Worm (Caenorhabditis elegans): ENCODE results near the gene ZC239.16.

Gene ZC239.16

DNA sequence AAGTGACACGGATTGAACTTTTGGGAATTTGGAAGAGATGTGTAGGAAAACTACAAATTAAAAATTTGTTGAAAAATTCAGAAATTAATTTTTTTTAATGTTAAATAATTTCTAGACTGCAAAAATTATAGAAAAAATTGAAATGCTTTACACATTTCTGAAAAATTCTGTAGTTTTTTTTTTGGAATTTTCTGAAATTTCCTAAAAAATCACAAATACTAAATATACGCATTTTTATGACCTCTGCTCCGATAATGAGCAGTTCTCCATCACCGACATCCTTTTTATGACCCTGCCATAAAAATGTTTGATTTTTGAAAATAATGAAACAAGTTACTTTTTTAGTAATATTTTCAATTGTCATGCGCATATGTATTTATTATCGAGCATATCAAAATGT is 19.6 kb upstream of the ZC239.16 start (continued):
- TF ChIP-seq tag-97 (GFP tag; IDR thresholded peaks at IDR 0.05) (no peak), ama-1 (optimal IDR thresholded peaks at IDR 0.05) (no peak), vab-7 (GFP tag; IDR thresholded peaks at IDR 0.05) (no peak), Y48G9A.11 (GFP tag; IDR thresholded peaks at IDR 0.05) (no peak), ZK337.2 (GFP tag; IDR thresholded peaks at IDR 0.05) (no peak), lim-7 (GFP tag; IDR thresholded peaks at IDR 0.05) (no peak), mep-1 (tag; optimal IDR thresholded peaks at IDR 0.05) (no peak), dve-1 (tag; optimal IDR thresholded peaks at IDR 0.05; ENCODE audit: insufficient read depth) (peak; percentile 75), pha-4 (GFP tag; IDR thresholded peaks at IDR 0.05) (peak; percentile 29; the same call in 1 of the 2 replicates), pha-4 (tag; optimal IDR thresholded peaks at IDR 0.05) (no peak), madf-9 (GFP tag; conservative IDR thresholded peaks at IDR 0.05) (no peak), unc-130 (GFP tag; optimal IDR thresholded peaks at IDR 0.05) (no peak), arid-1 (GFP tag; conservative IDR thresholded peaks at IDR 0.05) (no peak), F26F4.8 (GFP tag; conservative IDR thresholded peaks at IDR 0.05) (no peak), zfp-3 (GFP tag; conservative IDR thresholded peaks at IDR 0.05) (peak; percentile 62; the same call in 1 of the 2 replicates), nhr-76 (tag; optimal IDR thresholded peaks at IDR 0.05) (no peak), spr-1 (tag; optimal IDR thresholded peaks at IDR 0.05) (no peak), set-16 (GFP tag; IDR thresholded peaks at IDR 0.05) (no peak), lsy-2 (tag; optimal IDR thresholded peaks at IDR 0.05) (no peak), daf-19 (GFP tag; conservative IDR thresholded peaks at IDR 0.05) (no peak), unc-62 (GFP tag; optimal IDR thresholded peaks at IDR 0.05 in 1 of 2) (no peak), unc-62 (tag; optimal IDR thresholded peaks at IDR 0.05) (no peak), ceh-82 (tag; optimal IDR thresholded peaks at IDR 0.05) (no peak), snpc-1.2 (GFP tag; IDR thresholded peaks at IDR 0.05) (no peak), attf-4 (tag; optimal IDR thresholded peaks at IDR 0.05) (no peak), F10B5.3 (tag; optimal IDR thresholded peaks at IDR 0.05) (no peak), egl-43 (GFP tag; IDR thresholded peaks at IDR 0.05) (no peak), daf-16 (GFP tag; optimal IDR thresholded peaks at IDR 0.05) (no peak), daf-16 (tag; optimal IDR thresholded peaks at IDR 0.05) (no peak), aha-1 (tag) (no peak), fkh-10 (GFP tag; optimal IDR thresholded peaks at IDR 0.05) (no peak), lin-38 (GFP tag; IDR thresholded peaks at IDR 0.05) (no peak), spr-3 (GFP tag; optimal IDR thresholded peaks at IDR 0.05) (no peak), hlh-11 (tag; optimal IDR thresholded peaks at IDR 0.05) (peak; percentile 10), F37D6.2 (tag; optimal IDR thresholded peaks at IDR 0.05) (no peak), hif-1 (tag; optimal IDR thresholded peaks at IDR 0.05) (no peak), mes-2 (tag; optimal IDR thresholded peaks at IDR 0.05; ENCODE audit: poor library complexity, severe bottlenecking) (no peak), mxl-3 (GFP tag; optimal IDR thresholded peaks at IDR 0.05) (no peak), gei-8 (GFP tag; optimal IDR thresholded peaks at IDR 0.05) (no peak), rbr-2 (tag; optimal IDR thresholded peaks at IDR 0.05) (no peak), nhr-10 (tag; optimal IDR thresholded peaks at IDR 0.05) (no peak), nhr-77 (tag; optimal IDR thresholded peaks at IDR 0.05) (peak; percentile 77), T26A8.4 (GFP tag; IDR thresholded peaks at IDR 0.05) (no peak), zip-11 (GFP tag; IDR thresholded peaks at IDR 0.05) (no peak), zag-1 (tag; optimal IDR thresholded peaks at IDR 0.05) (no peak), lir-3 (tag; optimal IDR thresholded peaks at IDR 0.05) (no peak), ceh-20 (GFP tag; IDR thresholded peaks at IDR 0.05) (no peak), daf-12 (tag; optimal IDR thresholded peaks at IDR 0.05) (no peak)

Measured in whole organism, L4 larva.